Fruit fly (Drosophila melanogaster): ENCODE measurements around the gene CG4872.

Gene CG4872

DNA sequence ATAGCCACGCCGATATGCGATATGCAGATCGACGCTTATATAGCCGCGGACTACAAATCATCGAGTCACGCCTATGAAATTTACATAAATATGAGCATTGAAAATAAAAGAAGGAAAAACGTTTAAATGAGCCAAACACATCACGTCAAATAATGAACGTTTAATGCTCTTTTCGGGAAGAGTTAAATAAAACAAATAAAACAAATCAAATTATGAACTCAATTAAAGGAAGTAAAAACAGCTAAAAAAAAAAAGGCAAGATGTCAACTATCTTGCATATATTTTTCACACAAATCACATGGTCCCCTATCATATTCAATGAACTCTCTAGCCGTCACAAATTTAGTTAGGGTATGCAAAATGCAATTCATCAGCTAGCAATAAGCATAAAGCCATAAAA, 13.5 kb upstream of the CG4872 start (continued):
- TF ChIP-seq Stat92E (GFP tag; optimal IDR thresholded peaks at IDR 0.05) (no peak), CG8478 (optimal IDR thresholded peaks at IDR 0.05) (no peak), mld (GFP tag; IDR thresholded peaks at IDR 0.05; ENCODE audit: partially characterized antibody) (no peak), ash1 (GFP tag; optimal IDR thresholded peaks at IDR 0.05) (no peak), CG18599 (GFP tag; optimal IDR thresholded peaks at IDR 0.05) (no peak), sr (GFP tag; IDR thresholded peaks at IDR 0.05) (no peak), CG17385 (GFP tag; optimal IDR thresholded peaks at IDR 0.05) (peak; percentile 10), crp (GFP tag; optimal IDR thresholded peaks at IDR 0.05) (no peak), ham (GFP tag; IDR thresholded peaks at IDR 0.05) (no peak), Atf-2 (GFP tag; optimal IDR thresholded peaks at IDR 0.05) (no peak), Vsx1 (GFP tag; optimal IDR thresholded peaks at IDR 0.05) (no peak), CG2129 (GFP tag; IDR thresholded peaks at IDR 0.05; ENCODE audit: partially characterized antibody) (no peak), Ets65A (GFP tag) (no peak), Kr (GFP tag; optimal IDR thresholded peaks at IDR 0.05) (no peak), mam (GFP tag; optimal IDR thresholded peaks at IDR 0.05) (no peak), exex (tag; optimal IDR thresholded peaks at IDR 0.05) (no peak), CG6791 (GFP tag; IDR thresholded peaks at IDR 0.05; ENCODE audit: partially characterized antibody) (no peak), HmgZ (tag; optimal IDR thresholded peaks at IDR 0.05) (no peak), Bteb2 (GFP tag; optimal IDR thresholded peaks at IDR 0.05) (no peak), danr (GFP tag; IDR thresholded peaks at IDR 0.05) (no peak), Lpt (GFP tag; optimal IDR thresholded peaks at IDR 0.05) (no peak), Hey (tag; optimal IDR thresholded peaks at IDR 0.05) (no peak), CG14441 (GFP tag; IDR thresholded peaks at IDR 0.05) (peak; percentile 53)

DNA sequence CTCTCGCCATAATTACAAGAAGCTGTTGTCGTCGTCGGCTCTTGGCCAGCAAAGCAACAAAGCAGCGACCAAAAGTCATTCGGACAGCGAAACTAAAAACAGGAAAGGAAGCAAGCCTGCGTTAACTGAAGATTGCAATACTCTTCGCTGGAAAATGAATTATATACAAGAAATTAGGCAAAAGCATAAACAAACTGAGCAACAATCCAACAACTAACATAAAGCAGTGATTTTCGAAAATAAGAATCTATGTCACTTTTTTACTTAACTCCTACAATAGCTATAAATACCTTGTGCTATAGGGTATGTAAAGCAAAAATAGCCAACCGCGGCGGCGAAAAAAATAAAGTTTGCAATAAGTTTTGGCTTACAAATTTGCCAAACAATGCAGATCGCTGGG, 9.3 kb upstream of the CG4872 start:
- TF ChIP-seq bsh (GFP tag; optimal IDR thresholded peaks at IDR 0.05) (peak in 1 of 2 experiments; percentile 63), nmo (GFP tag; optimal IDR thresholded peaks at IDR 0.05) (no peak), Drgx (GFP tag; IDR thresholded peaks at IDR 0.05) (peak; percentile 80)

DNA sequence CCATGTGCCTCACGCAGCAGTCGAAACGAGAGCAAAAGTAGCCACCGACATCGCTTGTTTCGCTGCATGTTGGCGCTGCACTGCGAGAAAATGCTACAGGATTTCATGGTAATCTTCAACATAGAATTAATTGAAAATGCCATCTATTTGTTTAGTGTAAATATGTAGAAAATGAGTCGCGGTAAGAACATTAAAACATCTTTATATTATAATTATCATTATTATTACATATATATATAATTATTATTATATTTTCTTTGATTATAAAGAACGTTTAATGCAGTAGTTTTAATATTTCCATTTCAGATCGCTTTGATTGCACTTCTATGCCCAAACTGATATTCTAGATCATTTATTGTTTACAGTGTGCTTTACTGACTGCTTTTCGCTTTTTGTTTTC, 8.1 kb upstream of the CG4872 start:
- TF ChIP-seq onecut (GFP tag; IDR thresholded peaks at IDR 0.05) (no peak), Atf-2 (GFP tag; optimal IDR thresholded peaks at IDR 0.05) (no peak), CG2712 (tag; optimal IDR thresholded peaks at IDR 0.05) (peak; percentile 32), CG10209 (GFP tag; optimal IDR thresholded peaks at IDR 0.05) (no peak), sens-2 (GFP tag; IDR thresholded peaks at IDR 0.05) (no peak), CG18262 (tag; optimal IDR thresholded peaks at IDR 0.05) (peak; percentile 44), chinmo (GFP tag; IDR thresholded peaks at IDR 0.05; ENCODE audit: partially characterized antibody) (no peak), CG18011 (GFP tag; optimal IDR thresholded peaks at IDR 0.05) (no peak), CG12104 (GFP tag; optimal IDR thresholded peaks at IDR 0.05) (no peak), CG10654 (GFP tag; optimal IDR thresholded peaks at IDR 0.05) (no peak), CG8089 (GFP tag; optimal IDR thresholded peaks at IDR 0.05) (no peak), eve (GFP tag; optimal IDR thresholded peaks at IDR 0.05) (no peak), CG12769 (tag; optimal IDR thresholded peaks at IDR 0.05) (no peak), pzg (GFP tag; optimal IDR thresholded peaks at IDR 0.05) (no peak), CG18476 (GFP tag; optimal IDR thresholded peaks at IDR 0.05) (no peak), dan (GFP tag; IDR thresholded peaks at IDR 0.05) (no peak), CG15269 (tag; optimal IDR thresholded peaks at IDR 0.05) (peak; percentile 3), lola (GFP tag; optimal IDR thresholded peaks at IDR 0.05) (peak in 1 of 3 experiments; percentile 6), slbo (GFP tag; IDR thresholded peaks at IDR 0.05) (no peak), HmgZ (tag; optimal IDR thresholded peaks at IDR 0.05) (no peak), Lim3 (GFP tag; IDR thresholded peaks at IDR 0.05) (no peak), dmrt11E (tag; optimal IDR thresholded peaks at IDR 0.05) (peak; percentile 16), CoRest (tag; optimal IDR thresholded peaks at IDR 0.05) (peak; percentile 12), CHES-1-like (GFP tag; optimal IDR thresholded peaks at IDR 0.05) (no peak), CG7839 (tag; optimal IDR thresholded peaks at IDR 0.05) (peak; percentile 19)
